Fruit fly (Drosophila melanogaster): Measurements from ENCODE around the gene CG17570.

CG17570 gene

DNA sequence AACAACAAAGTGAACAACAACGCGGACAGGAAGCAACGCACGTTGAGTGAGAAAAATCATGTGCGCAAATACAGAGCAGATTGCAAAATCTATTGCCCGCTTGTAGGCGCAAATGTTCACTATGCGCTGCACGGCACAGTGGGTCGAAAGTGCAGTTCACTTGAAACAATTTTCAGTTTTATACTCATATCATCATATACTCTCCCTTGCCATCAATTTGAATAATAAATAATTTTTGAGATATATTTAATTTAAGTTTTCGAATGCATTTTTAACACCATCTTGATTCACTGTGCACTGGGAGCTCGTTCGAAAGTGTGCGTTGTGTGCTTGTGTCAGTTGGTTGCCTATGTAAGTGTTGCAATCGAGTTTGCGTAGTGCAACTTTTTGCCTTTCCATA, 3.0 kb upstream of the CG17570 start (continued):
- TF ChIP-seq odd (GFP tag; optimal IDR thresholded peaks at IDR 0.05) (peak; percentile 48), CG5245 (GFP tag; optimal IDR thresholded peaks at IDR 0.05) (peak; percentile 58), lola (GFP tag; optimal IDR thresholded peaks at IDR 0.05) (peak in 1 of 3 experiments; percentile 79), row (GFP tag; IDR thresholded peaks at IDR 0.05) (peak; percentile 78), CG17829 (tag; optimal IDR thresholded peaks at IDR 0.05) (peak; percentile 51), CG11085 (GFP tag; IDR thresholded peaks at IDR 0.05) (peak; percentile 31; the same call in 1 of the 2 replicates), insv (GFP tag; optimal IDR thresholded peaks at IDR 0.05) (no peak), CG17186 (GFP tag; optimal IDR thresholded peaks at IDR 0.05) (no peak), CG3065 (GFP tag; optimal IDR thresholded peaks at IDR 0.05) (peak; percentile 31), CG15269 (tag; optimal IDR thresholded peaks at IDR 0.05) (peak; percentile 75), zf30C (GFP tag; optimal IDR thresholded peaks at IDR 0.05) (no peak), CG17912 (GFP tag; optimal IDR thresholded peaks at IDR 0.05) (no peak), CG10431 (GFP tag; optimal IDR thresholded peaks at IDR 0.05) (peak; percentile 54), CG6254 (GFP tag; optimal IDR thresholded peaks at IDR 0.05) (peak; percentile 65), fd3F (GFP tag; optimal IDR thresholded peaks at IDR 0.05) (peak; percentile 26), prd (optimal IDR thresholded peaks at IDR 0.05) (no peak), prd (GFP tag; IDR thresholded peaks at IDR 0.05) (peak; percentile 90), ind (GFP tag; optimal IDR thresholded peaks at IDR 0.05) (peak; percentile 46), CG5953 (GFP tag; IDR thresholded peaks at IDR 0.05) (peak; percentile 76), CG1792 (GFP tag; optimal IDR thresholded peaks at IDR 0.05) (no peak), Xbp1 (GFP tag; optimal IDR thresholded peaks at IDR 0.05) (peak; percentile 86), CG6654 (GFP tag; optimal IDR thresholded peaks at IDR 0.05) (peak; percentile 23), CG31224 (GFP tag; IDR thresholded peaks at IDR 0.05) (no peak), CG4707 (GFP tag; optimal IDR thresholded peaks at IDR 0.05) (peak; percentile 77), Nf-YC (tag; optimal IDR thresholded peaks at IDR 0.05) (no peak), CG8388 (GFP tag; optimal IDR thresholded peaks at IDR 0.05) (peak; percentile 88), CG15601 (tag; optimal IDR thresholded peaks at IDR 0.05) (peak; percentile 71), CG14965 (GFP tag; optimal IDR thresholded peaks at IDR 0.05; ENCODE audit: borderline replicate concordance) (no peak), eve (GFP tag; optimal IDR thresholded peaks at IDR 0.05) (peak in 1 of 2 experiments; percentile 63), wor (GFP tag; IDR thresholded peaks at IDR 0.05) (peak; percentile 75), ara (GFP tag; IDR thresholded peaks at IDR 0.05) (peak; percentile 63), maf-S (GFP tag; optimal IDR thresholded peaks at IDR 0.05) (peak; percentile 37), CG33213 (GFP tag; optimal IDR thresholded peaks at IDR 0.05) (peak; percentile 2), CG10209 (GFP tag; optimal IDR thresholded peaks at IDR 0.05) (peak; percentile 63), croc (GFP tag; conservative IDR thresholded peaks at IDR 0.05) (peak; percentile 51), luna (GFP tag; optimal IDR thresholded peaks at IDR 0.05) (no peak), Poxn (GFP tag; IDR thresholded peaks at IDR 0.05) (no peak), stc (GFP tag; IDR thresholded peaks at IDR 0.05) (peak; percentile 45; the same call in 1 of the 2 replicates), Mes4 (GFP tag; optimal IDR thresholded peaks at IDR 0.05) (no peak), twi (tag; optimal IDR thresholded peaks at IDR 0.05) (peak; percentile 69), CG13624 (GFP tag; optimal IDR thresholded peaks at IDR 0.05) (no peak), CG17361 (GFP tag; IDR thresholded peaks at IDR 0.05) (peak; percentile 53; the same call in 2 of the 3 replicates), Gsc (GFP tag; IDR thresholded peaks at IDR 0.05) (no peak), jing (GFP tag; optimal IDR thresholded peaks at IDR 0.05) (peak; percentile 75), pho (GFP tag; optimal IDR thresholded peaks at IDR 0.05) (no peak), CG10543 (GFP tag; optimal IDR thresholded peaks at IDR 0.05) (no peak), vfl (GFP tag; optimal IDR thresholded peaks at IDR 0.05) (peak; percentile 3), Spps (tag; optimal IDR thresholded peaks at IDR 0.05) (peak; percentile 64), B-H2 (GFP tag; optimal IDR thresholded peaks at IDR 0.05) (no peak), Xrp1 (GFP tag; IDR thresholded peaks at IDR 0.05) (peak; percentile 85), CG16863 (GFP tag; optimal IDR thresholded peaks at IDR 0.05) (peak; percentile 7)
